Worm (Caenorhabditis elegans) whole organism, early embryonic: ENCODE measurements around the gene lgc-22.

Source experiments
- B0310.2 ChIP-seq: sonication (generic microtip); optimal IDR thresholded peaks from 2 replicates; lab custom pipeline; 2016; ENCODE audit warnings: mild to moderate bottlenecking, missing genetic modification characterization, missing compliant biosample characterization
- F13C5.2 ChIP-seq: sonication (generic microtip); optimal IDR thresholded peaks from 2 replicates; lab custom pipeline; 2017; ENCODE audit warnings: mild to moderate bottlenecking, missing genetic modification characterization, inconsistent platforms, missing compliant biosample characterization
- aly-1 ChIP-seq: sonication (generic microtip); optimal IDR thresholded peaks from 2 replicates; lab custom pipeline; 2016; ENCODE audit warnings: missing genetic modification characterization, missing compliant biosample characterization
- ama-1 ChIP-seq: fragments of 150-350 bp; optimal IDR thresholded peaks from 2 replicates; lab custom pipeline; 2014
- ceh-13 ChIP-seq: fragments of 200-800 bp; sonication (Bioruptor generic); optimal IDR thresholded peaks from 2 replicates; lab custom pipeline; 2018; ENCODE audit warnings: mild to moderate bottlenecking, missing genetic modification characterization, missing compliant biosample characterization
- ceh-36 ChIP-seq: sonication (generic microtip); optimal IDR thresholded peaks from 2 replicates; lab custom pipeline; 2016; ENCODE audit warnings: missing genetic modification characterization, inconsistent platforms, missing compliant biosample characterization
- ets-7 ChIP-seq: sonication (generic microtip); optimal IDR thresholded peaks from 2 replicates; lab custom pipeline; 2016; ENCODE audit warnings: missing genotype, missing genetic modification characterization, missing compliant biosample characterization
- flt-1 ChIP-seq: fragments of 200-800 bp; sonication (Bioruptor generic); IDR thresholded peaks from 2 replicates; pipeline ENCODE4 v1.3.6; 2022; ENCODE audit warnings: missing genetic modification characterization, missing compliant biosample characterization
- hmbx-1 ChIP-seq: sonication (generic microtip); optimal IDR thresholded peaks from 2 replicates; lab custom pipeline; 2016; ENCODE audit warnings: mild to moderate bottlenecking, missing genetic modification characterization, missing compliant biosample characterization
- hmg-4 ChIP-seq: fragments of 200-800 bp; sonication (Bioruptor generic); optimal IDR thresholded peaks from 2 replicates; lab custom pipeline; 2018; ENCODE audit warnings: mild to moderate bottlenecking, missing genetic modification characterization, missing compliant biosample characterization
- hnd-1 ChIP-seq: sonication (generic microtip); optimal IDR thresholded peaks from 2 replicates; lab custom pipeline; 2016; ENCODE audit warnings: missing genetic modification characterization, missing compliant biosample characterization
- pes-1 ChIP-seq: fragments of 200-800 bp; sonication (Bioruptor generic); IDR thresholded peaks from 2 replicates; pipeline ENCODE4 v1.3.6; 2022; ENCODE audit warnings: missing genetic modification reagents, missing genetic modification characterization, missing compliant biosample characterization
- scrt-1 ChIP-seq: fragments of 200-800 bp; sonication (Bioruptor generic); IDR thresholded peaks from 2 replicates; pipeline ENCODE4 v1.3.6; 2022; ENCODE audit warnings: missing genetic modification characterization, missing compliant biosample characterization
- sea-1 ChIP-seq: fragments of 200-800 bp; sonication (Bioruptor generic); conservative IDR thresholded peaks from 2 replicates; pipeline ENCODE4 v1.3.6; 2022; ENCODE audit warnings: missing genetic modification characterization, missing compliant biosample characterization
- tbx-11 ChIP-seq: fragments of 200-800 bp; sonication (Bioruptor generic); IDR thresholded peaks from 2 replicates; pipeline ENCODE4 v1.3.6; 2022; ENCODE audit warnings: missing genetic modification characterization, missing compliant biosample characterization
- tbx-37 ChIP-seq: fragments of 200-800 bp; sonication (Bioruptor generic); conservative IDR thresholded peaks from 2 replicates; pipeline ENCODE4 v1.3.6; 2022; ENCODE audit warnings: missing genetic modification reagents, missing genetic modification characterization, missing compliant biosample characterization
- tra-4 ChIP-seq: sonication (generic microtip); optimal IDR thresholded peaks from 2 replicates; lab custom pipeline; 2017; ENCODE audit warnings: missing genetic modification characterization, missing compliant biosample characterization

Gene lgc-22

ce11 chrIV:4289267-4289666 lies 11.8 kb upstream of the lgc-22 start, which contains the start of gene F15E6.5:
F15E6.5 (plus strand) TSS chrIV:4289567.
- TF ChIP-seq aly-1 (tag; lab: Kevin White, UChicago) (no peak), F13C5.2 (tag; lab: Kevin White, UChicago) (no peak), tra-4 (tag; lab: Kevin White, UChicago) (no peak), hnd-1 (tag; lab: Kevin White, UChicago) (no peak), tbx-37 (GFP tag; lab: Robert Waterston, UW) (no peak), B0310.2 (tag; lab: Kevin White, UChicago) (no peak), tbx-11 (no peak), pes-1 (GFP tag; lab: Robert Waterston, UW) (no peak), hmbx-1 (tag; lab: Kevin White, UChicago) (no peak), ceh-13 (GFP tag; lab: Kevin White, UChicago) (no peak), sea-1 (GFP tag; lab: Robert Waterston, UW) (no peak), ceh-36 (tag; lab: Kevin White, UChicago) (no peak), hmg-4 (GFP tag; lab: Kevin White, UChicago) (no peak)

- TF ChIP-seq ets-7 (tag; lab: Kevin White, UChicago) (no peak), sea-1 (GFP tag; lab: Robert Waterston, UW) (no peak), tbx-11 (no peak), ama-1 (lab: Kevin White, UChicago) (no peak), B0310.2 (tag; lab: Kevin White, UChicago) (no peak), tra-4 (tag; lab: Kevin White, UChicago) (no peak), hnd-1 (tag; lab: Kevin White, UChicago) (no peak), pes-1 (GFP tag; lab: Robert Waterston, UW) (no peak), aly-1 (tag; lab: Kevin White, UChicago) (no peak), tbx-37 (GFP tag; lab: Robert Waterston, UW) (no peak), scrt-1 (GFP tag; lab: Robert Waterston, UW) (no peak), hmg-4 (GFP tag; lab: Kevin White, UChicago) (no peak), F13C5.2 (tag; lab: Kevin White, UChicago) (no peak)
Observed at ce11 chrIV:4290472-4290871, 10.6 kb upstream of the lgc-22 start, which contains the start of gene dct-7. dct-7 (minus strand) TSS chrIV:4290572.

ce11 chrIV:4291174-4291573 lies 9.9 kb upstream of the lgc-22 start, which contains the start of gene F15E6.4:
F15E6.4 (plus strand) TSS chrIV:4291474.
- TF ChIP-seq ama-1 (lab: Kevin White, UChicago) (no peak), flt-1 (GFP tag; lab: Robert Waterston, UW) (no peak), pes-1 (GFP tag; lab: Robert Waterston, UW) (no peak), tbx-37 (GFP tag; lab: Robert Waterston, UW) (no peak), ceh-36 (tag; lab: Kevin White, UChicago) (no peak), tbx-11 (no peak), ceh-13 (GFP tag; lab: Kevin White, UChicago) (no peak), aly-1 (tag; lab: Kevin White, UChicago) (no peak), ets-7 (tag; lab: Kevin White, UChicago) (no peak), B0310.2 (tag; lab: Kevin White, UChicago) (no peak)

- no peak for TF ChIP-seq ceh-13 (GFP tag; lab: Kevin White, UChicago)
- no peak for TF ChIP-seq ets-7 (tag; lab: Kevin White, UChicago)
- no peak for TF ChIP-seq hmbx-1 (tag; lab: Kevin White, UChicago)
- TF ChIP-seq aly-1 (tag; lab: Kevin White, UChicago): no peak
- no peak for TF ChIP-seq hmg-4 (GFP tag; lab: Kevin White, UChicago)
- no peak for TF ChIP-seq hnd-1 (tag; lab: Kevin White, UChicago)
- no peak for TF ChIP-seq ceh-36 (tag; lab: Kevin White, UChicago)
- no peak for TF ChIP-seq flt-1 (GFP tag; lab: Robert Waterston, UW)
- no peak for TF ChIP-seq tra-4 (tag; lab: Kevin White, UChicago)
- TF ChIP-seq sea-1 (GFP tag; lab: Robert Waterston, UW): no peak
- no peak for TF ChIP-seq F13C5.2 (tag; lab: Kevin White, UChicago)
- no peak for TF ChIP-seq tbx-11
- TF ChIP-seq tbx-37 (GFP tag; lab: Robert Waterston, UW): no peak
- TF ChIP-seq B0310.2 (tag; lab: Kevin White, UChicago): no peak
- no peak for TF ChIP-seq scrt-1 (GFP tag; lab: Robert Waterston, UW)
Observed at ce11 chrIV:4292569-4292968, 8.5 kb upstream of the lgc-22 start, which contains the start of gene F15E6.10. F15E6.10 (plus strand) TSS chrIV:4292869.

ce11 chrIV:4294552-4294951 lies 6.6 kb upstream of the lgc-22 start, which contains the start of gene F15E6.3:
F15E6.3 (plus strand) TSS chrIV:4294895.
- TF ChIP-seq flt-1 (GFP tag; lab: Robert Waterston, UW): no peak
- TF ChIP-seq B0310.2 (tag; lab: Kevin White, UChicago): no peak
- TF ChIP-seq ceh-36 (tag; lab: Kevin White, UChicago): no peak
- no peak for TF ChIP-seq hmbx-1 (tag; lab: Kevin White, UChicago)
- TF ChIP-seq hnd-1 (tag; lab: Kevin White, UChicago): no peak
- no peak for TF ChIP-seq scrt-1 (GFP tag; lab: Robert Waterston, UW)

- no peak for TF ChIP-seq hmg-4 (GFP tag; lab: Kevin White, UChicago)
Observed at ce11 chrIV:4298983-4299382, 2.1 kb upstream of the lgc-22 start, which contains the start of gene F15E6.9. F15E6.9 (minus strand) TSS chrIV:4299083.

- no peak for TF ChIP-seq B0310.2 (tag; lab: Kevin White, UChicago)
- TF ChIP-seq hnd-1 (tag; lab: Kevin White, UChicago): no peak
- TF ChIP-seq ceh-13 (GFP tag; lab: Kevin White, UChicago): no peak
- TF ChIP-seq ets-7 (tag; lab: Kevin White, UChicago): no peak
- no peak for TF ChIP-seq hmg-4 (GFP tag; lab: Kevin White, UChicago)
- TF ChIP-seq ama-1 (lab: Kevin White, UChicago): no peak
- TF ChIP-seq tra-4 (tag; lab: Kevin White, UChicago): no peak
- TF ChIP-seq sea-1 (GFP tag; lab: Robert Waterston, UW): no peak
- no peak for TF ChIP-seq aly-1 (tag; lab: Kevin White, UChicago)
- TF ChIP-seq ceh-36 (tag; lab: Kevin White, UChicago): no peak
- no peak for TF ChIP-seq flt-1 (GFP tag; lab: Robert Waterston, UW)
- TF ChIP-seq tbx-37 (GFP tag; lab: Robert Waterston, UW): no peak
- TF ChIP-seq hmbx-1 (tag; lab: Kevin White, UChicago): no peak
- TF ChIP-seq tbx-11: no peak
- no peak for TF ChIP-seq pes-1 (GFP tag; lab: Robert Waterston, UW)
- no peak for TF ChIP-seq scrt-1 (GFP tag; lab: Robert Waterston, UW)
- no peak for TF ChIP-seq F13C5.2 (tag; lab: Kevin White, UChicago)
Observed at ce11 chrIV:4299994-4300393, 1.1 kb upstream of the lgc-22 start.
